Fruit fly (Drosophila melanogaster): ENCODE data around the gene lft.

Gene lft

DNA sequence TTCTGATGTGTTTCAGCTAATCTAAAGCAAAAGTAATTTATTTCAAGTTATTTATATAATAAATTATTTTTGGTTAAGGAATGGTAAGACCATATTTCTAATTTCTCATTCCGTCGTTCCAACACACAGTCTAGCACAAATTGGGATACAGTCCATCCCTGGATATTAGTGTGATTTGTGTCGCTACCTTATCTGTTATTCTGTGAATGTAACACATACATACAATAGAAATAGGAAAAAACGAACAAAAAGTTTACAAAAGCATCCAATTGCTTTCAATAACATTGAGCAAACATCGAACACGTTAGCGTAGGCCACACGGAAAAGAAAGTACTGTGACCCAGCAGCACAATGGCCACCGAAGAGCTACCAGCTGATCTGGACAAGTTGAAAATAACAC, 2.3 kb downstream of the lft start, which contains the start of gene CG5056 (continued):
- TF ChIP-seq z (GFP tag; IDR thresholded peaks at IDR 0.05): no peak
- TF ChIP-seq BEAF-32 (GFP tag; optimal IDR thresholded peaks at IDR 0.05): peak; percentile 44
- TF ChIP-seq Mes4 (GFP tag; optimal IDR thresholded peaks at IDR 0.05): no peak
- TF ChIP-seq Atf6 (GFP tag; IDR thresholded peaks at IDR 0.05): no peak
- no peak for TF ChIP-seq CG6683 (GFP tag; optimal IDR thresholded peaks at IDR 0.05)
- TF ChIP-seq CG8478 (optimal IDR thresholded peaks at IDR 0.05): no peak
- TF ChIP-seq CG17385 (GFP tag; optimal IDR thresholded peaks at IDR 0.05): no peak
- no peak for TF ChIP-seq tll (GFP tag; optimal IDR thresholded peaks at IDR 0.05)
- TF ChIP-seq CG3281 (GFP tag; optimal IDR thresholded peaks at IDR 0.05): no peak
- peak; percentile 26; the same call in 1 of the 2 replicates for TF ChIP-seq Scr (GFP tag; IDR thresholded peaks at IDR 0.05; ENCODE audit: partially characterized antibody)
- TF ChIP-seq Jarid2 (GFP tag; optimal IDR thresholded peaks at IDR 0.05): no peak
- TF ChIP-seq tup (GFP tag; optimal IDR thresholded peaks at IDR 0.05): no peak
- no peak for TF ChIP-seq CG14014 (GFP tag; IDR thresholded peaks at IDR 0.05)
- TF ChIP-seq CG32532 (GFP tag; IDR thresholded peaks at IDR 0.05): no peak
- no peak for TF ChIP-seq sisA (GFP tag; IDR thresholded peaks at IDR 0.05)
- no peak for TF ChIP-seq nerfin-2 (GFP tag; IDR thresholded peaks at IDR 0.05; ENCODE audit: partially characterized antibody)
- no peak for TF ChIP-seq rib (GFP tag; IDR thresholded peaks at IDR 0.05)
- TF ChIP-seq CTCF (GFP tag; optimal IDR thresholded peaks at IDR 0.05): no peak
- no peak for TF ChIP-seq MTF-1 (GFP tag; optimal IDR thresholded peaks at IDR 0.05; ENCODE audit: borderline replicate concordance)
- no peak for TF ChIP-seq CG31224 (GFP tag; IDR thresholded peaks at IDR 0.05)
- TF ChIP-seq Drgx (GFP tag; IDR thresholded peaks at IDR 0.05): no peak
- TF ChIP-seq vfl (GFP tag; optimal IDR thresholded peaks at IDR 0.05): no peak
- no peak for TF ChIP-seq Asciz (GFP tag; optimal IDR thresholded peaks at IDR 0.05)
- no peak for TF ChIP-seq tx (GFP tag; optimal IDR thresholded peaks at IDR 0.05)
- no peak for TF ChIP-seq Hmr (GFP tag; optimal IDR thresholded peaks at IDR 0.05)
- no peak for TF ChIP-seq ap (GFP tag; IDR thresholded peaks at IDR 0.05)
- TF ChIP-seq Eip74EF (GFP tag; optimal IDR thresholded peaks at IDR 0.05): no peak
- no peak for TF ChIP-seq sr (GFP tag; IDR thresholded peaks at IDR 0.05)
- TF ChIP-seq Bgb (GFP tag; IDR thresholded peaks at IDR 0.05; ENCODE audit: partially characterized antibody): no peak; the same call in 1 of the 2 replicates
- no peak for TF ChIP-seq CG32772 (GFP tag; IDR thresholded peaks at IDR 0.05)
- no peak for TF ChIP-seq Atf3 (GFP tag; optimal IDR thresholded peaks at IDR 0.05)
- no peak for TF ChIP-seq zfh1 (GFP tag; IDR thresholded peaks at IDR 0.05)
- no peak for TF ChIP-seq br (optimal IDR thresholded peaks at IDR 0.05)
- no peak for TF ChIP-seq Fer1 (GFP tag; optimal IDR thresholded peaks at IDR 0.05)
- no peak for TF ChIP-seq ase (GFP tag; IDR thresholded peaks at IDR 0.05)
- peak; percentile 85 for TF ChIP-seq MBD-R2 (GFP tag; IDR thresholded peaks at IDR 0.05)
- TF ChIP-seq cg (GFP tag; optimal IDR thresholded peaks at IDR 0.05): peak; percentile 64
- peak; percentile 95 for TF ChIP-seq MESR4 (GFP tag; optimal IDR thresholded peaks at IDR 0.05)
- TF ChIP-seq CG10543 (GFP tag; optimal IDR thresholded peaks at IDR 0.05): no peak
- TF ChIP-seq CG16813 (GFP tag; IDR thresholded peaks at IDR 0.05; ENCODE audit: partially characterized antibody): no peak
- TF ChIP-seq CG4820 (GFP tag; optimal IDR thresholded peaks at IDR 0.05): no peak
- TF ChIP-seq Gsc (GFP tag; IDR thresholded peaks at IDR 0.05): no peak
- peak; percentile 78 for TF ChIP-seq YL-1 (GFP tag; optimal IDR thresholded peaks at IDR 0.05)
- TF ChIP-seq seq (GFP tag; IDR thresholded peaks at IDR 0.05): no peak
- no peak for TF ChIP-seq fd96Cb (tag; optimal IDR thresholded peaks at IDR 0.05)
- no peak for TF ChIP-seq cad (GFP tag; optimal IDR thresholded peaks at IDR 0.05)
- no peak for TF ChIP-seq HHEX (GFP tag; optimal IDR thresholded peaks at IDR 0.05)
- no peak for TF ChIP-seq jing (GFP tag; optimal IDR thresholded peaks at IDR 0.05)
- TF ChIP-seq CG15696 (tag; optimal IDR thresholded peaks at IDR 0.05): peak; percentile 18
- TF ChIP-seq cas (GFP tag; IDR thresholded peaks at IDR 0.05): no peak
- no peak for TF ChIP-seq CG12744 (GFP tag; optimal IDR thresholded peaks at IDR 0.05)
- no peak for TF ChIP-seq CG18011 (GFP tag; optimal IDR thresholded peaks at IDR 0.05)

Data from whole organism, embryonic.